Worm (Caenorhabditis elegans) whole organism, young adult: ENCODE results near the gene hil-1.

Experiments
- B0035.1 ChIP-seq: sonication (generic microtip); optimal IDR thresholded peaks from 2 replicates; lab custom pipeline; 2016; ENCODE audit warnings: missing genetic modification characterization, mild to moderate bottlenecking, missing compliant biosample characterization, missing genotype, missing genetic modification reagents
- B0261.1 ChIP-seq: sonication (generic microtip); optimal IDR thresholded peaks from 2 replicates; lab custom pipeline; 2016; ENCODE audit warnings: mild to moderate bottlenecking, missing genetic modification characterization, moderate library complexity, missing compliant biosample characterization
- C17E4.6 ChIP-seq: fragments of 200-800 bp; sonication (Bioruptor generic); IDR thresholded peaks from 2 replicates; pipeline ENCODE4 v1.3.6; 2022; ENCODE audit warnings: missing genetic modification reagents, missing genetic modification characterization, missing compliant biosample characterization
- F10E7.11 ChIP-seq: sonication (generic microtip); optimal IDR thresholded peaks from 2 replicates; lab custom pipeline; 2017; ENCODE audit warnings: mild to moderate bottlenecking, missing genetic modification characterization, moderate library complexity, missing compliant biosample characterization
- F33H1.4 ChIP-seq: fragments of 200-800 bp; sonication (Bioruptor generic); IDR thresholded peaks from 2 replicates; pipeline ENCODE4 v1.3.6; 2022; ENCODE audit warnings: missing genetic modification reagents, missing genetic modification characterization, missing compliant biosample characterization
- Y53F4B.3 ChIP-seq: fragments of 200-800 bp; sonication (Bioruptor generic); IDR thresholded peaks from 2 replicates; pipeline ENCODE4 v1.3.6; 2022; ENCODE audit warnings: missing genetic modification reagents, missing genetic modification characterization, missing compliant biosample characterization
- Y67H2A.10 ChIP-seq: fragments of 200-800 bp; sonication (Bioruptor generic); conservative IDR thresholded peaks from 2 replicates; pipeline ENCODE4 v1.3.6; 2022; ENCODE audit warnings: missing genetic modification reagents, missing genetic modification characterization, missing compliant biosample characterization
- Y79H2A.3 ChIP-seq: fragments of 200-800 bp; sonication (Bioruptor generic); conservative IDR thresholded peaks from 2 replicates; pipeline ENCODE4 v1.3.6; 2022; ENCODE audit warnings: missing genetic modification reagents, missing genetic modification characterization, missing compliant biosample characterization
- ZK185.1 ChIP-seq: sonication (generic microtip); optimal IDR thresholded peaks from 2 replicates; lab custom pipeline; 2016; ENCODE audit warnings: mild to moderate bottlenecking, missing genetic modification characterization, missing compliant biosample characterization; ENCODE audit not compliant: poor library complexity, severe bottlenecking
- akir-1 ChIP-seq: fragments of 200-800 bp; sonication (Bioruptor generic); optimal IDR thresholded peaks from 2 replicates; lab custom pipeline; 2018; ENCODE audit warnings: mild to moderate bottlenecking, missing genetic modification characterization, moderate library complexity, missing compliant biosample characterization
- aptf-2 ChIP-seq: fragments of 200-800 bp; sonication (Bioruptor generic); conservative IDR thresholded peaks from 2 replicates; pipeline ENCODE4 v1.3.6; 2022; ENCODE audit warnings: missing genetic modification reagents, missing genetic modification characterization, missing compliant biosample characterization
- aptf-3 ChIP-seq: fragments of 200-800 bp; sonication (Bioruptor generic); IDR thresholded peaks from 2 replicates; pipeline ENCODE4 v1.3.6; 2022; ENCODE audit warnings: missing genetic modification characterization, missing compliant biosample characterization
- atf-7 ChIP-seq: sonication (generic microtip); optimal IDR thresholded peaks from 2 replicates; lab custom pipeline; 2017; ENCODE audit warnings: mild to moderate bottlenecking, missing genetic modification characterization, missing compliant biosample characterization
- athp-1 ChIP-seq: sonication (generic microtip); optimal IDR thresholded peaks from 2 replicates; lab custom pipeline; 2017; ENCODE audit warnings: mild to moderate bottlenecking, missing genetic modification characterization, missing compliant biosample characterization
- attf-5 ChIP-seq: fragments of 200-800 bp; sonication (Bioruptor generic); optimal IDR thresholded peaks from 2 replicates; lab custom pipeline; 2018; ENCODE audit warnings: mild to moderate bottlenecking, missing genetic modification characterization, missing compliant biosample characterization
- cebp-1 ChIP-seq, 2 experiments: fragments of 200-800 bp in 1 of 2; sonication (Bioruptor generic) in 1 of 2; sonication (generic microtip) in 1 of 2; IDR thresholded peaks in 1 of 2; optimal IDR thresholded peaks in 1 of 2; 2 replicates each; pipeline versions ENCODE4 v1.3.6 to Lab custom; 2017 to 2022; ENCODE audit warnings: missing compliant biosample characterization in 2 of 2, missing genetic modification characterization in 2 of 2, mild to moderate bottlenecking in 1 of 2, missing genetic modification reagents in 1 of 2, moderate library complexity in 1 of 2
- die-1 ChIP-seq: sonication (generic microtip); optimal IDR thresholded peaks from 2 replicates; lab custom pipeline; 2016; ENCODE audit warnings: missing genotype, mild to moderate bottlenecking, missing genetic modification characterization, missing compliant biosample characterization
- dox-1 ChIP-seq: fragments of 200-800 bp; sonication (Bioruptor generic); IDR thresholded peaks from 2 replicates; pipeline ENCODE4 v1.3.6; 2022; ENCODE audit warnings: missing genetic modification reagents, missing genetic modification characterization, missing compliant biosample characterization
- dpl-1 ChIP-seq: fragments of 150-350 bp; optimal IDR thresholded peaks from 2 replicates; lab custom pipeline; 2014; ENCODE audit warnings: missing biosample characterization, missing genetic modification reagents, missing genetic modification characterization
- egl-18 ChIP-seq: fragments of 200-800 bp; sonication (Bioruptor generic); IDR thresholded peaks from 2 replicates; pipeline ENCODE4 v1.3.6; 2022; ENCODE audit warnings: missing genetic modification reagents, missing genetic modification characterization, missing compliant biosample characterization
- egrh-3 ChIP-seq: fragments of 200-800 bp; sonication (Bioruptor generic); IDR thresholded peaks from 2 replicates; pipeline ENCODE4 v1.3.6; 2022; ENCODE audit warnings: missing genetic modification reagents, missing genetic modification characterization, missing compliant biosample characterization
- ets-4 ChIP-seq: fragments of 200-800 bp; sonication (Bioruptor generic); optimal IDR thresholded peaks from 2 replicates; lab custom pipeline; 2018; ENCODE audit warnings: mild to moderate bottlenecking, missing genetic modification characterization, missing compliant biosample characterization
- him-1 ChIP-seq: sonication (generic microtip); optimal IDR thresholded peaks from 2 replicates; lab custom pipeline; 2016; ENCODE audit warnings: missing genotype, missing genetic modification reagents, missing genetic modification characterization, missing compliant biosample characterization
- hlh-12 ChIP-seq: sonication (generic microtip); optimal IDR thresholded peaks from 2 replicates; lab custom pipeline; 2016; ENCODE audit warnings: missing genetic modification characterization, missing compliant biosample characterization
- hmg-1.2 ChIP-seq: fragments of 200-800 bp; sonication (Bioruptor generic); IDR thresholded peaks from 2 replicates; pipeline ENCODE4 v1.3.6; 2022; ENCODE audit warnings: missing genetic modification reagents, missing genetic modification characterization, missing compliant biosample characterization
- let-526 ChIP-seq: fragments of 200-800 bp; sonication (Bioruptor generic); IDR thresholded peaks from 2 replicates; pipeline ENCODE4 v1.3.6; 2022; ENCODE audit warnings: missing genetic modification reagents, missing genetic modification characterization, missing compliant biosample characterization
- lin-26 ChIP-seq: fragments of 200-800 bp; sonication (Bioruptor generic); IDR thresholded peaks from 2 replicates; pipeline ENCODE4 v1.3.6; 2022; ENCODE audit warnings: missing genetic modification reagents, missing genetic modification characterization, missing compliant biosample characterization
- lin-35 ChIP-seq, 3 experiments: fragments of 150-350 bp in 2 of 3; sonication (generic microtip) in 1 of 3; optimal IDR thresholded peaks; 2 replicates each; lab custom pipeline; 2014 to 2018; ENCODE audit warnings: missing biosample characterization in 3 of 3, missing genetic modification characterization in 3 of 3, missing genetic modification reagents in 3 of 3
- lir-1 ChIP-seq: fragments of 200-800 bp; sonication (Bioruptor generic); conservative IDR thresholded peaks from 2 replicates; pipeline ENCODE4 v1.3.6; 2022; ENCODE audit warnings: missing genetic modification reagents, missing genetic modification characterization, missing compliant biosample characterization
- mcd-1 ChIP-seq: fragments of 200-800 bp; sonication (Bioruptor generic); IDR thresholded peaks from 2 replicates; pipeline ENCODE4 v1.3.6; 2022; ENCODE audit warnings: missing genetic modification reagents, missing genetic modification characterization, missing compliant biosample characterization
- mel-28 ChIP-seq: sonication (generic microtip); optimal IDR thresholded peaks from 2 replicates; lab custom pipeline; 2016; ENCODE audit warnings: borderline replicate concordance, mild to moderate bottlenecking, missing genetic modification characterization, missing compliant biosample characterization
- nhr-120 ChIP-seq: fragments of 200-800 bp; sonication (Bioruptor generic); IDR thresholded peaks from 2 replicates; pipeline ENCODE4 v1.3.6; 2022; ENCODE audit warnings: missing genetic modification characterization, missing compliant biosample characterization
- nhr-179 ChIP-seq: sonication (generic microtip); optimal IDR thresholded peaks from 2 replicates; lab custom pipeline; 2016; ENCODE audit warnings: mild to moderate bottlenecking, missing genetic modification characterization, missing compliant biosample characterization
- nhr-80 ChIP-seq: sonication (generic microtip); optimal IDR thresholded peaks from 2 replicates; lab custom pipeline; 2016; ENCODE audit warnings: missing genetic modification characterization, missing compliant biosample characterization
- pha-4 ChIP-seq: fragments of 150-350 bp; sonication (generic microtip); optimal IDR thresholded peaks from 2 replicates; lab custom pipeline; 2014; ENCODE audit warnings: missing biosample characterization, missing genetic modification reagents, missing genetic modification characterization
- repo-1 ChIP-seq: sonication (generic microtip); optimal IDR thresholded peaks from 2 replicates; lab custom pipeline; 2017; ENCODE audit warnings: mild to moderate bottlenecking, missing genetic modification characterization, missing compliant biosample characterization
- sdz-38 ChIP-seq: sonication (generic microtip); optimal IDR thresholded peaks from 2 replicates; lab custom pipeline; 2016; ENCODE audit warnings: missing genotype, missing genetic modification characterization, missing compliant biosample characterization
- snpc-1.3 ChIP-seq: sonication (generic microtip); optimal IDR thresholded peaks from 2 replicates; lab custom pipeline; 2017; ENCODE audit warnings: missing genetic modification characterization, mild to moderate bottlenecking, missing compliant biosample characterization, antibody characterized with exemption, moderate library complexity, missing genotype, missing genetic modification reagents; ENCODE audit not compliant: insufficient read depth
- snpc-3.4 ChIP-seq: sonication (generic microtip); optimal IDR thresholded peaks from 2 replicates; lab custom pipeline; 2017; ENCODE audit warnings: missing genetic modification characterization, mild to moderate bottlenecking, missing compliant biosample characterization, antibody characterized with exemption, moderate library complexity, missing genotype, missing genetic modification reagents
- somi-1 ChIP-seq: fragments of 200-800 bp; sonication (Bioruptor generic); optimal IDR thresholded peaks from 2 replicates; lab custom pipeline; 2018; ENCODE audit warnings: mild to moderate bottlenecking, missing genetic modification characterization, missing compliant biosample characterization
- tbp1 ChIP-seq: fragments of 200-800 bp; sonication (Bioruptor generic); optimal IDR thresholded peaks from 2 replicates; lab custom pipeline; 2018; ENCODE audit warnings: mild to moderate bottlenecking, missing genetic modification characterization, missing compliant biosample characterization
- tlf-1 ChIP-seq: fragments of 200-800 bp; sonication (Bioruptor generic); optimal IDR thresholded peaks from 2 replicates; lab custom pipeline; 2018; ENCODE audit warnings: mild to moderate bottlenecking, missing genetic modification characterization, missing compliant biosample characterization
- zim-3 ChIP-seq: sonication (generic microtip); optimal IDR thresholded peaks from 2 replicates; lab custom pipeline; 2017; ENCODE audit warnings: mild to moderate bottlenecking, missing genetic modification characterization, moderate library complexity, missing compliant biosample characterization
- ztf-22 ChIP-seq: fragments of 200-800 bp; sonication (Bioruptor generic); optimal IDR thresholded peaks from 2 replicates; lab custom pipeline; 2018; ENCODE audit warnings: mild to moderate bottlenecking, missing genetic modification characterization, moderate library complexity, missing compliant biosample characterization
- ztf-25 ChIP-seq: fragments of 200-800 bp; sonication (Bioruptor generic); IDR thresholded peaks from 2 replicates; pipeline ENCODE4 v1.3.6; 2022; ENCODE audit warnings: missing genetic modification reagents, missing genetic modification characterization, missing compliant biosample characterization
- ztf-3 ChIP-seq: fragments of 200-800 bp; sonication (Bioruptor generic); optimal IDR thresholded peaks from 2 replicates; lab custom pipeline; 2018; ENCODE audit warnings: mild to moderate bottlenecking, missing genetic modification characterization, missing compliant biosample characterization

Gene hil-1

DNA sequence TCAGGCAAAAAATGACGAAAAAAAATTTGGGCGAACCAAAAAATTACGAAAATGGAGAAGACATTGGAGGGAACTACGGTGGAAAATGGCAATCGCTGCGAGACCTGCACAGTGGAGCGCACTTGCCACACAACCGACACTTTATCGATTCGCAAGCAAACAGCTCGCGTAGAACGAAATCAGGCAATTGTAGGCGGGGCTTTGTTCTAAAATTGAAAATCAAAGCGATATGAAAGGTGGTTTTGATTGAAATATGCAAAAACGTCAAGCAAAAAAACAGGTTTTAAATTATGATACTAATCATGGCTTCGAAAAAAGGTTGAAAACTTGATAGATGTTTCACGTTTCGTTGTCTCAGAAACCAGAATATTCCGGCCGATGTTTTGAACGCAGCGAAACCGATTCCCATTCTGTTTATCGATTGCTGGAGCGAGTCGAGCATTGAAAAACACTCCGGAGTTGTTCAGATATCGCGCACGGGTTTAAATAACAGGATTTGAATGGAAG is 52.7 kb downstream of the hil-1 start, which contains the start of the genes fib-1 and mut-15:
TSS of gene fib-1 (minus strand) at position 40 of the 507 bp plus-strand sequence.
TSS of gene mut-15 (plus strand) at position 360 of the 507 bp plus-strand sequence.
- TF ChIP-seq aptf-3 (GFP tag; lab: Robert Waterston, UW) (no peak), F10E7.11 (no peak), akir-1 (GFP tag; lab: Kevin White, UChicago) (peak; percentile 47), lir-1 (GFP tag; lab: Robert Waterston, UW) (peak; percentile 54; the same call in 1 of the 2 replicates), sdz-38 (no peak), somi-1 (GFP tag; lab: Kevin White, UChicago) (peak; percentile 41), C17E4.6 (GFP tag; lab: Robert Waterston, UW) (no peak), let-526 (0 out of 2 replicates have a peak, but pooled peaks have one; percentile 61), ztf-3 (GFP tag; lab: Kevin White, UChicago) (no peak), mcd-1 (GFP tag; lab: Robert Waterston, UW) (peak; percentile 99), B0035.1 (no peak), ZK185.1 (peak; percentile 65), attf-5 (peak; percentile 95), nhr-80 (peak; percentile 56), Y53F4B.3 (GFP tag; lab: Robert Waterston, UW) (peak; percentile 27; the same call in 1 of the 2 replicates), aptf-2 (peak; percentile 78), him-1 (tag; lab: Kevin White, UChicago) (peak; percentile 18), snpc-1.3 (tag; lab: Kevin White, UChicago) (peak; percentile 49), hlh-12 (no peak), atf-7 (tag; lab: Kevin White, UChicago) (peak; percentile 34), repo-1 (tag; lab: Kevin White, UChicago) (no peak), Y67H2A.10 (GFP tag; lab: Robert Waterston, UW) (peak; percentile 76; the same call in 1 of the 2 replicates), ets-4 (no peak), ztf-25 (GFP tag; lab: Robert Waterston, UW) (0 out of 2 replicates have a peak, but pooled peaks have one; percentile 14), snpc-3.4 (tag; lab: Kevin White, UChicago) (no peak), cebp-1 (GFP tag; IDR thresholded peaks at IDR 0.05; lab: Robert Waterston, UW) (peak; percentile 46; the same call in 1 of the 2 replicates), cebp-1 (tag; optimal IDR thresholded peaks at IDR 0.05; lab: Kevin White, UChicago) (peak; percentile 84), Y79H2A.3 (GFP tag; lab: Robert Waterston, UW) (no peak), mel-28 (no peak), dox-1 (GFP tag; lab: Robert Waterston, UW) (peak; percentile 90), lin-35 (GFP tag; optimal IDR thresholded peaks at IDR 0.05; lab: Kevin White, UChicago) (peak in 2 of 3 experiments; percentile 48 to 80), athp-1 (peak; percentile 92), egl-18 (GFP tag; lab: Robert Waterston, UW) (no peak), zim-3 (no peak), lin-26 (GFP tag; lab: Robert Waterston, UW) (no peak), dpl-1 (GFP tag; lab: Kevin White, UChicago) (peak; percentile 54), tlf-1 (peak; percentile 80), pha-4 (tag; lab: Kevin White, UChicago) (peak; percentile 85), egrh-3 (no peak), B0261.1 (tag; lab: Kevin White, UChicago) (peak; percentile 28), die-1 (no peak), nhr-179 (tag; lab: Kevin White, UChicago) (no peak), ztf-22 (GFP tag; lab: Kevin White, UChicago) (no peak), tbp1 (GFP tag; lab: Kevin White, UChicago) (peak; percentile 72), hmg-1.2 (GFP tag; lab: Robert Waterston, UW) (peak; percentile 72), nhr-120 (GFP tag; lab: Robert Waterston, UW) (no peak), F33H1.4 (peak; percentile 98)
